Worm (Caenorhabditis elegans) whole organism, L4 larva: Measurements from ENCODE around the gene nhr-210.

Experiments used
- D1046.2 ChIP-seq: fragments of 200-800 bp; sonication (Bioruptor generic); IDR thresholded peaks from 2 replicates; pipeline ENCODE4 v1.3.6; 2022; ENCODE audit warnings: missing genetic modification characterization, missing compliant biosample characterization
- T20F7.1 ChIP-seq: fragments of 200-800 bp; sonication (Bioruptor generic); optimal IDR thresholded peaks from 2 replicates; lab custom pipeline; 2018; ENCODE audit warnings: mild to moderate bottlenecking, missing genetic modification characterization, missing compliant biosample characterization
- ZK337.2 ChIP-seq: fragments of 200-800 bp; sonication (Bioruptor generic); IDR thresholded peaks from 2 replicates; pipeline ENCODE4 v1.3.6; 2022; ENCODE audit warnings: missing genetic modification reagents, missing genetic modification characterization, missing compliant biosample characterization
- ama-1 ChIP-seq: fragments of 150-350 bp; optimal IDR thresholded peaks from 2 replicates; lab custom pipeline; 2014; ENCODE audit warnings: inconsistent platforms, mixed read lengths
- ceh-44 ChIP-seq: fragments of 200-800 bp; sonication (Bioruptor generic); IDR thresholded peaks from 2 replicates; pipeline ENCODE4 v1.3.6; 2022; ENCODE audit warnings: missing genetic modification reagents, missing genetic modification characterization, missing compliant biosample characterization
- ceh-62 ChIP-seq: sonication (generic microtip); optimal IDR thresholded peaks from 2 replicates; lab custom pipeline; 2017; ENCODE audit warnings: missing biosample characterization, missing genetic modification characterization
- daf-16 ChIP-seq, 3 experiments: sonication (generic microtip); optimal IDR thresholded peaks; 2 replicates each; lab custom pipeline; 2016 to 2017; ENCODE audit warnings: missing genetic modification characterization in 3 of 3, missing genetic modification reagents in 3 of 3, mild to moderate bottlenecking in 2 of 3, missing compliant biosample characterization in 2 of 3, missing biosample characterization in 1 of 3, moderate library complexity in 1 of 3
- daf-19 ChIP-seq: fragments of 200-800 bp; sonication (Bioruptor generic); conservative IDR thresholded peaks from 2 replicates; pipeline ENCODE4 v1.3.6; 2022; ENCODE audit warnings: missing genetic modification characterization, missing compliant biosample characterization
- dmd-6 ChIP-seq: fragments of 200-800 bp; sonication (Bioruptor generic); IDR thresholded peaks from 2 replicates; pipeline ENCODE4 v1.3.6; 2022; ENCODE audit warnings: missing genetic modification reagents, missing genetic modification characterization, missing compliant biosample characterization
- dpl-1 ChIP-seq: fragments of 150-350 bp; optimal IDR thresholded peaks from 2 replicates; lab custom pipeline; 2014; ENCODE audit warnings: missing biosample characterization, missing genetic modification reagents, missing genetic modification characterization
- duxl-1 ChIP-seq: sonication (generic microtip); optimal IDR thresholded peaks from 2 replicates; lab custom pipeline; 2016; ENCODE audit warnings: mild to moderate bottlenecking, missing genetic modification characterization, moderate library complexity, missing compliant biosample characterization; ENCODE audit not compliant: poor library complexity
- dve-1 ChIP-seq: sonication (generic microtip); optimal IDR thresholded peaks from 2 replicates; lab custom pipeline; 2017; ENCODE audit warnings: antibody characterized with exemption, mild to moderate bottlenecking, missing genetic modification characterization, missing compliant biosample characterization; ENCODE audit not compliant: insufficient read depth
- egl-27 ChIP-seq: sonication (generic microtip); optimal IDR thresholded peaks from 3 replicates; lab custom pipeline; 2017; ENCODE audit warnings: missing biosample characterization, missing genetic modification reagents, missing genetic modification characterization
- gei-8 ChIP-seq: fragments of 200-800 bp; sonication (Bioruptor generic); optimal IDR thresholded peaks from 2 replicates; lab custom pipeline; 2018; ENCODE audit warnings: mild to moderate bottlenecking, missing genetic modification characterization, missing compliant biosample characterization
- hif-1 ChIP-seq, 2 experiments: sonication (generic microtip); optimal IDR thresholded peaks; 2 replicates each; lab custom pipeline; 2016 to 2017; ENCODE audit warnings: missing compliant biosample characterization in 2 of 2, missing genetic modification characterization in 2 of 2, missing genetic modification reagents in 2 of 2, missing genotype in 2 of 2, mild to moderate bottlenecking in 1 of 2
- hlh-11 ChIP-seq: fragments of 200-800 bp; sonication (Bioruptor generic); optimal IDR thresholded peaks from 2 replicates; lab custom pipeline; 2018; ENCODE audit warnings: mild to moderate bottlenecking, missing genetic modification characterization, missing compliant biosample characterization
- hlh-30 ChIP-seq: sonication (generic microtip); optimal IDR thresholded peaks from 2 replicates; lab custom pipeline; 2017; ENCODE audit warnings: antibody characterized with exemption, mild to moderate bottlenecking, missing genetic modification characterization, missing compliant biosample characterization; ENCODE audit not compliant: insufficient read depth
- hmg-1.1 ChIP-seq: fragments of 200-800 bp; sonication (Bioruptor generic); IDR thresholded peaks from 2 replicates; pipeline ENCODE4 v1.3.6; 2022; ENCODE audit warnings: missing genetic modification reagents, missing genetic modification characterization, missing compliant biosample characterization
- jun-1 ChIP-seq: fragments of 150-350 bp; optimal IDR thresholded peaks from 2 replicates; lab custom pipeline; 2014; ENCODE audit warnings: missing biosample characterization, missing genetic modification reagents, missing genetic modification characterization
- lin-1 ChIP-seq: fragments of 200-800 bp; sonication (Bioruptor generic); IDR thresholded peaks from 2 replicates; pipeline ENCODE4 v1.3.6; 2022; ENCODE audit warnings: missing genetic modification reagents, missing genetic modification characterization, missing compliant biosample characterization
- lin-15B ChIP-seq: fragments of 150-350 bp; sonication (generic microtip); optimal IDR thresholded peaks from 3 replicates; lab custom pipeline; 2014; ENCODE audit warnings: missing biosample characterization, missing genetic modification characterization
- lin-38 ChIP-seq: fragments of 200-800 bp; sonication (Bioruptor generic); IDR thresholded peaks from 2 replicates; pipeline ENCODE4 v1.3.6; 2022; ENCODE audit warnings: missing genetic modification reagents, missing genetic modification characterization, missing compliant biosample characterization
- lir-3 ChIP-seq: sonication (generic microtip); optimal IDR thresholded peaks from 2 replicates; lab custom pipeline; 2016; ENCODE audit warnings: mild to moderate bottlenecking, missing genetic modification characterization, missing compliant biosample characterization
- lsy-2 ChIP-seq, 2 experiments: fragments of 150-350 bp in 1 of 2; sonication (generic microtip) in 1 of 2; optimal IDR thresholded peaks; 2 replicates each; lab custom pipeline; 2014 to 2017; ENCODE audit warnings: missing biosample characterization in 2 of 2, missing genetic modification characterization in 2 of 2
- mdl-1 ChIP-seq, 2 experiments: fragments of 150-350 bp in 1 of 2; sonication (generic microtip) in 1 of 2; optimal IDR thresholded peaks; 2 replicates each; lab custom pipeline; 2014 to 2017; ENCODE audit warnings: missing biosample characterization in 2 of 2, missing genetic modification characterization in 2 of 2
- mep-1 ChIP-seq: fragments of 150-350 bp; sonication (generic microtip); optimal IDR thresholded peaks from 3 replicates; lab custom pipeline; 2014; ENCODE audit warnings: missing biosample characterization, missing genetic modification characterization
- mes-2 ChIP-seq: sonication (generic microtip); optimal IDR thresholded peaks from 2 replicates; lab custom pipeline; 2016; ENCODE audit warnings: missing genotype, mild to moderate bottlenecking, missing genetic modification characterization, missing compliant biosample characterization; ENCODE audit not compliant: poor library complexity, severe bottlenecking
- mxl-3 ChIP-seq: fragments of 200-800 bp; sonication (Bioruptor generic); optimal IDR thresholded peaks from 2 replicates; lab custom pipeline; 2018; ENCODE audit warnings: mild to moderate bottlenecking, missing genetic modification characterization, missing compliant biosample characterization
- nhr-10 ChIP-seq: fragments of 150-350 bp; optimal IDR thresholded peaks from 2 replicates; lab custom pipeline; 2014; ENCODE audit warnings: missing biosample characterization, missing genetic modification characterization
- nhr-102 ChIP-seq: sonication (generic microtip); optimal IDR thresholded peaks from 2 replicates; lab custom pipeline; 2016; ENCODE audit warnings: mild to moderate bottlenecking, missing genetic modification characterization, moderate library complexity, missing compliant biosample characterization
- nhr-11 ChIP-seq: fragments of 150-350 bp; optimal IDR thresholded peaks from 2 replicates; lab custom pipeline; 2014; ENCODE audit warnings: missing biosample characterization, missing genetic modification characterization
- nhr-25 ChIP-seq: sonication (generic microtip); optimal IDR thresholded peaks from 2 replicates; lab custom pipeline; 2017; ENCODE audit warnings: missing genetic modification characterization, mild to moderate bottlenecking, missing compliant biosample characterization, antibody characterized with exemption, moderate library complexity, borderline replicate concordance; ENCODE audit not compliant: insufficient read depth
- nhr-28 ChIP-seq: fragments of 150-350 bp; optimal IDR thresholded peaks from 2 replicates; lab custom pipeline; 2014; ENCODE audit warnings: missing biosample characterization, missing genetic modification characterization
- nhr-48 ChIP-seq: sonication (generic microtip); optimal IDR thresholded peaks from 2 replicates; lab custom pipeline; 2016; ENCODE audit warnings: mild to moderate bottlenecking, missing genetic modification characterization, missing compliant biosample characterization
- nhr-6 ChIP-seq: fragments of 150-350 bp; optimal IDR thresholded peaks from 2 replicates; lab custom pipeline; 2014; ENCODE audit warnings: missing biosample characterization, missing genetic modification characterization
- nhr-76 ChIP-seq: fragments of 150-350 bp; optimal IDR thresholded peaks from 2 replicates; lab custom pipeline; 2014; ENCODE audit warnings: missing biosample characterization, missing genetic modification characterization
- nhr-77 ChIP-seq: fragments of 150-350 bp; optimal IDR thresholded peaks from 2 replicates; lab custom pipeline; 2014; ENCODE audit warnings: missing biosample characterization, missing genetic modification characterization
- pha-4 ChIP-seq, 2 experiments: fragments of 150-350 bp in 1 of 2; fragments of 200-800 bp in 1 of 2; sonication (Bioruptor generic) in 1 of 2; IDR thresholded peaks in 1 of 2; optimal IDR thresholded peaks in 1 of 2; 2 replicates each; pipeline versions ENCODE4 v1.3.6 to Lab custom; 2014 to 2022; ENCODE audit warnings: missing genetic modification characterization in 2 of 2, missing genetic modification reagents in 2 of 2, missing biosample characterization in 1 of 2, missing compliant biosample characterization in 1 of 2
- pqm-1 ChIP-seq: sonication (generic microtip); optimal IDR thresholded peaks from 2 replicates; lab custom pipeline; 2017; ENCODE audit warnings: missing biosample characterization, missing genetic modification characterization
- rbr-2 ChIP-seq: sonication (generic microtip); optimal IDR thresholded peaks from 2 replicates; lab custom pipeline; 2016; ENCODE audit warnings: missing genotype, missing genetic modification characterization, missing compliant biosample characterization
- saeg-2 ChIP-seq: fragments of 200-800 bp; sonication (Bioruptor generic); IDR thresholded peaks from 2 replicates; pipeline ENCODE4 v1.3.6; 2022; ENCODE audit warnings: missing genetic modification reagents, missing genetic modification characterization, missing compliant biosample characterization
- tra-1 ChIP-seq: fragments of 200-800 bp; sonication (Bioruptor generic); IDR thresholded peaks from 2 replicates; pipeline ENCODE4 v1.3.6; 2022; ENCODE audit warnings: missing genetic modification reagents, missing genetic modification characterization, missing compliant biosample characterization
- zfp-3 ChIP-seq: fragments of 200-800 bp; sonication (Bioruptor generic); conservative IDR thresholded peaks from 2 replicates; pipeline ENCODE4 v1.3.6; 2022; ENCODE audit warnings: missing genetic modification reagents, missing genetic modification characterization, missing compliant biosample characterization
- zip-2 ChIP-seq: fragments of 150-350 bp; optimal IDR thresholded peaks from 2 replicates; lab custom pipeline; 2014; ENCODE audit warnings: missing biosample characterization, missing genetic modification characterization
- ztf-7 ChIP-seq: fragments of 150-350 bp; optimal IDR thresholded peaks from 2 replicates; lab custom pipeline; 2014; ENCODE audit warnings: missing biosample characterization, missing genetic modification characterization

The nhr-210 gene

ce11 chrV:534176-534575 is 14.8 kb upstream of the nhr-210 start, which contains the start of gene nhr-132 (continued):
- TF ChIP-seq mep-1 (peak; percentile 23), nhr-77 (peak; percentile 8), daf-16 (GFP tag; optimal IDR thresholded peaks at IDR 0.05; lab: Kevin White, UChicago) (no peak), daf-16 (tag; optimal IDR thresholded peaks at IDR 0.05; lab: Kevin White, UChicago) (peak; percentile 80), ZK337.2 (GFP tag; lab: Robert Waterston, UW) (no peak), nhr-76 (tag; lab: Kevin White, UChicago) (no peak), mxl-3 (no peak), mdl-1 (tag; optimal IDR thresholded peaks at IDR 0.05; lab: Kevin White, UChicago) (peak in 1 of 2 experiments; percentile 25), dmd-6 (GFP tag; lab: Robert Waterston, UW) (peak; percentile 61), lir-3 (no peak), duxl-1 (peak; percentile 34), mes-2 (tag; lab: Kevin White, UChicago) (peak; percentile 25), lsy-2 (tag; optimal IDR thresholded peaks at IDR 0.05; lab: Kevin White, UChicago) (peak in 1 of 2 experiments; percentile 55), D1046.2 (GFP tag; lab: Robert Waterston, UW) (no peak), lin-1 (0 out of 2 replicates have a peak, but pooled peaks have one; percentile 8), zfp-3 (GFP tag; lab: Robert Waterston, UW) (no peak)

DNA sequence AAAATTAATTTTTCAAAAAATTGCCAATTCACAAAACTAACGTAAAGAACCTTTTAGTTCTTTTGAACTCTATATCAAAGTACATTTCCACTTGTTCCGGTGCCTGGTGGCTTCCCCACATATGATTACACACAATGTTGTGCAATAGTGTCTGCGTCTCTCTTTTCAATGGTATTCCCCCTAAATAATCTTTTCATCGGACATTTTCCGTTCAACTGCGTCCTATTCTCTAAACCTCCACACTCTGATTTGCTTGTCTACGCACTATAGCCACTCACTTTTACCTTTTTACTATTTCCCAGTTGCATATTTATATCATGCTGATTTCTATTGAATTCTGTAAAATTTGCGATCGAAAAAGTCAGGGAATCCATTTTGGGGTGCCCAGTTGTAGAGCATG is 12.7 kb upstream of the nhr-210 start, which contains the start of gene nhr-58:
nhr-58 (plus strand) TSS at position 214 of the 400 bp plus-strand sequence.
- TF ChIP-seq daf-19 (no peak), nhr-102 (peak; percentile 84), nhr-25 (tag; lab: Kevin White, UChicago) (peak; percentile 59), dpl-1 (peak; percentile 16), mes-2 (tag; lab: Kevin White, UChicago) (peak; percentile 76), lin-1 (peak; percentile 90), egl-27 (tag; lab: Kevin White, UChicago) (no peak), pqm-1 (tag; lab: Kevin White, UChicago) (peak; percentile 76), lsy-2 (tag; optimal IDR thresholded peaks at IDR 0.05; lab: Kevin White, UChicago) (peak in 1 of 2 experiments; percentile 35), nhr-28 (peak; percentile 98), hmg-1.1 (GFP tag; lab: Robert Waterston, UW) (0 out of 2 replicates have a peak, but pooled peaks have one; percentile 28), jun-1 (tag; lab: Kevin White, UChicago) (peak; percentile 53), saeg-2 (GFP tag; lab: Robert Waterston, UW) (no peak), mxl-3 (peak; percentile 56), hlh-30 (peak; percentile 79), duxl-1 (peak; percentile 32), zip-2 (tag; lab: Kevin White, UChicago) (peak; percentile 98), ama-1 (lab: Kevin White, UChicago) (no peak), dve-1 (tag; lab: Kevin White, UChicago) (peak; percentile 94), nhr-76 (tag; lab: Kevin White, UChicago) (peak; percentile 32), T20F7.1 (GFP tag; lab: Kevin White, UChicago) (no peak), nhr-48 (tag; lab: Kevin White, UChicago) (peak; percentile 94), zfp-3 (GFP tag; lab: Robert Waterston, UW) (no peak), nhr-10 (peak; percentile 59), lin-15B (tag; lab: Kevin White, UChicago) (no peak), nhr-77 (peak; percentile 92), rbr-2 (peak; percentile 4), ceh-62 (tag; lab: Kevin White, UChicago) (no peak), daf-16 (GFP tag; optimal IDR thresholded peaks at IDR 0.05; lab: Kevin White, UChicago) (no peak), daf-16 (tag; optimal IDR thresholded peaks at IDR 0.05; lab: Kevin White, UChicago) (peak; percentile 63), ztf-7 (tag; lab: Kevin White, UChicago) (peak; percentile 77), hif-1 (tag; optimal IDR thresholded peaks at IDR 0.05; lab: Kevin White, UChicago) (peak in 1 of 2 experiments; percentile 42), nhr-6 (tag; lab: Kevin White, UChicago) (peak; percentile 79), hlh-11 (tag; lab: Kevin White, UChicago) (peak; percentile 96), dmd-6 (GFP tag; lab: Robert Waterston, UW) (peak; percentile 97), ceh-44 (GFP tag; lab: Robert Waterston, UW) (no peak), lin-38 (GFP tag; lab: Robert Waterston, UW) (no peak), pha-4 (GFP tag; IDR thresholded peaks at IDR 0.05; lab: Robert Waterston, UW) (no peak), pha-4 (tag; optimal IDR thresholded peaks at IDR 0.05; lab: Kevin White, UChicago) (peak; percentile 52), mdl-1 (tag; optimal IDR thresholded peaks at IDR 0.05; lab: Kevin White, UChicago) (peak; percentile 74 to 86), tra-1 (GFP tag; lab: Robert Waterston, UW) (no peak), nhr-11 (tag; lab: Kevin White, UChicago) (peak; percentile 69), gei-8 (no peak)
